Worm (Caenorhabditis elegans) whole organism, L3 larva: ENCODE data around the gene sfa-1.
"Not testable (repeated sequence)": the region's sequence is repeated elsewhere in the genome, so short reads cannot be mapped to it uniquely, and the experiment has no call there.

Experiments
- nhr-77 ChIP-seq: fragments of 150-350 bp; optimal IDR thresholded peaks from 2 replicates; lab custom pipeline; 2014; ENCODE audit warnings: missing biosample characterization, missing genetic modification characterization
- pha-4 ChIP-seq: fragments of 150-350 bp; optimal IDR thresholded peaks from 2 replicates; lab custom pipeline; 2014; ENCODE audit warnings: missing biosample characterization, missing genetic modification reagents, missing genetic modification characterization
- ztf-11 ChIP-seq: fragments of 150-350 bp; optimal IDR thresholded peaks from 2 replicates; lab custom pipeline; 2014; ENCODE audit warnings: missing biosample characterization, missing genetic modification characterization

DNA sequence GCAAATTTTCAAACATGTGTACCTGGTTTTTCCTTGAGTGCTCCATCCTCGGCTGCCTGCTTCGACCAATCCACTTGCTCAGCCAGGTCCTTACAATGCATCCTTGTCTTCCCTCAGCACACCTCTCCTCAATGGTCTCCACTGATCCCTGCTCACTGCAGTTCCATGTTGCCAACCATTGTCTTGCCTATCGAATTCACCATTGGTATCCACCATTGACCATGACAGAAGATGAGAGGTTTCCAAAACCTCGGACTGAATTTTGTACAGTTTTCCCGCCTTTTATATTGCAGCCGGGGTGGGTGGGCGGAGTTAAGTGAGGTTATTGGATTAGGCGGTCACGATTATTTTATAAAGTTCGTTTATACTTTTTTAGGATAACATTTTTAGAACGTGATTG lies 47.1 kb downstream of the sfa-1 start, which contains the start of gene Y116A8C.467:
- not testable (repeated sequence) for TF ChIP-seq nhr-77, ztf-11, pha-4 (tag; lab: Kevin White, UChicago)
